Fruit fly (Drosophila melanogaster) whole organism, embryonic: ENCODE data around the gene CG31161.
A peak's percentile ranks its signal among the peaks of the same experiment; 100 is the strongest.

Source experiments
- ATbp ChIP-seq: fragments of 200-800 bp; sonication (Bioruptor generic); optimal IDR thresholded peaks from 2 replicates; lab custom pipeline; 2017; ENCODE audit warnings: missing biosample characterization, mild to moderate bottlenecking, missing genetic modification characterization, missing genetic modification reagents
- Asciz ChIP-seq: fragments of 200-800 bp; sonication (Bioruptor generic); optimal IDR thresholded peaks from 2 replicates; lab custom pipeline; 2017; ENCODE audit warnings: missing biosample characterization, mild to moderate bottlenecking, missing genetic modification characterization, missing genetic modification reagents
- B-H2 ChIP-seq: fragments of 200-800 bp; sonication (Bioruptor generic); optimal IDR thresholded peaks from 2 replicates; lab custom pipeline; 2018; ENCODE audit warnings: missing biosample characterization, mild to moderate bottlenecking, missing genetic modification characterization
- CG10321 ChIP-seq: fragments of 200-800 bp; sonication (Bioruptor generic); IDR thresholded peaks from 2 replicates; pipeline ENCODE4 v1.3.6; 2022; ENCODE audit warnings: missing biosample characterization, missing genetic modification characterization
- CG11247 ChIP-seq: fragments of 200-800 bp; sonication (Bioruptor generic); IDR thresholded peaks from 2 replicates; pipeline ENCODE4 v1.3.6; 2022; ENCODE audit warnings: missing biosample characterization, missing genetic modification characterization
- CG11398 ChIP-seq: fragments of 200-800 bp; sonication (Bioruptor generic); optimal IDR thresholded peaks from 2 replicates; lab custom pipeline; 2016; ENCODE audit warnings: missing biosample characterization, missing genetic modification characterization
- CG1233 ChIP-seq: fragments of 200-800 bp; sonication (Bioruptor generic); optimal IDR thresholded peaks from 4 replicates; lab custom pipeline; 2018; ENCODE audit warnings: missing biosample characterization, mild to moderate bottlenecking, missing genetic modification characterization
- CG12391 ChIP-seq: fragments of 200-800 bp; sonication (Bioruptor generic); optimal IDR thresholded peaks from 3 replicates; lab custom pipeline; 2018; ENCODE audit warnings: missing biosample characterization, mild to moderate bottlenecking, missing genetic modification characterization, moderate library complexity
- CG1529 ChIP-seq: fragments of 200-800 bp; sonication (Bioruptor generic); optimal IDR thresholded peaks from 3 replicates; lab custom pipeline; 2018; ENCODE audit warnings: missing biosample characterization, missing genetic modification characterization
- CG15696 ChIP-seq: fragments of 200-800 bp; sonication (Bioruptor generic); optimal IDR thresholded peaks from 2 replicates; lab custom pipeline; 2019; ENCODE audit warnings: missing biosample characterization, mild to moderate bottlenecking, missing genetic modification characterization, moderate library complexity
- CG1603 ChIP-seq: fragments of 200-800 bp; sonication (Bioruptor generic); optimal IDR thresholded peaks from 2 replicates; lab custom pipeline; 2019; ENCODE audit warnings: missing biosample characterization, mild to moderate bottlenecking, missing genetic modification characterization, moderate library complexity
- CG17568 ChIP-seq: fragments of 200-800 bp; sonication (Bioruptor generic); optimal IDR thresholded peaks from 2 replicates; lab custom pipeline; 2018; ENCODE audit warnings: missing biosample characterization, mild to moderate bottlenecking, missing genetic modification characterization, moderate library complexity
- CG1832 ChIP-seq: fragments of 200-800 bp; sonication (Bioruptor generic); optimal IDR thresholded peaks from 2 replicates; lab custom pipeline; 2017; ENCODE audit warnings: missing biosample characterization, mild to moderate bottlenecking, missing genetic modification characterization, inconsistent platforms
- CG18619 ChIP-seq: fragments of 200-800 bp; sonication (Bioruptor generic); optimal IDR thresholded peaks from 3 replicates; lab custom pipeline; 2017; ENCODE audit warnings: missing biosample characterization, mild to moderate bottlenecking, missing genetic modification characterization
- CG2199 ChIP-seq: fragments of 200-800 bp; sonication (Bioruptor generic); IDR thresholded peaks from 3 replicates; pipeline ENCODE4 v1.3.6; 2022; ENCODE audit warnings: missing biosample characterization, missing genetic modification characterization
- CG30020 ChIP-seq: fragments of 200-800 bp; optimal IDR thresholded peaks from 2 replicates; lab custom pipeline; 2019; ENCODE audit warnings: missing biosample characterization, mild to moderate bottlenecking, missing genetic modification characterization, moderate library complexity
- CG3065 ChIP-seq: fragments of 200-800 bp; sonication (Bioruptor generic); optimal IDR thresholded peaks from 2 replicates; lab custom pipeline; 2016; ENCODE audit warnings: missing biosample characterization, missing genetic modification characterization
- CG3163 ChIP-seq: fragments of 200-800 bp; sonication (Bioruptor generic); optimal IDR thresholded peaks from 3 replicates; lab custom pipeline; 2016; ENCODE audit warnings: missing biosample characterization, missing genetic modification characterization
- CG3281 ChIP-seq: fragments of 200-800 bp; sonication (Bioruptor generic); optimal IDR thresholded peaks from 3 replicates; lab custom pipeline; 2017; ENCODE audit warnings: missing biosample characterization, mild to moderate bottlenecking, missing genetic modification characterization
- CG34224 ChIP-seq: fragments of 200-800 bp; sonication (Bioruptor generic); IDR thresholded peaks from 3 replicates; pipeline ENCODE4 v1.3.6; 2022; ENCODE audit warnings: missing biosample characterization, missing genetic modification characterization; ENCODE audit not compliant: partially characterized antibody
- CG34422 ChIP-seq: fragments of 200-800 bp; sonication (Bioruptor generic); IDR thresholded peaks from 3 replicates; pipeline ENCODE4 v1.3.6; 2022; ENCODE audit warnings: missing biosample characterization, missing genetic modification characterization
- CG4617 ChIP-seq: fragments of 200-800 bp; sonication (Bioruptor generic); optimal IDR thresholded peaks from 3 replicates; lab custom pipeline; 2016; ENCODE audit warnings: missing biosample characterization, missing genetic modification characterization, borderline replicate concordance
- CG6689 ChIP-seq: fragments of 200-800 bp; sonication (Bioruptor generic); IDR thresholded peaks from 2 replicates; pipeline ENCODE4 v1.3.6; 2022; ENCODE audit warnings: missing biosample characterization, missing genetic modification characterization
- CG7839 ChIP-seq: fragments of 200-800 bp; sonication (Bioruptor generic); optimal IDR thresholded peaks from 3 replicates; lab custom pipeline; 2018; ENCODE audit warnings: missing biosample characterization, mild to moderate bottlenecking, missing genetic modification characterization, moderate library complexity
- CG8765 ChIP-seq: fragments of 200-800 bp; sonication (Bioruptor generic); IDR thresholded peaks from 2 replicates; pipeline ENCODE4 v1.3.6; 2022; ENCODE audit warnings: missing biosample characterization, missing genetic modification characterization
- CG9609 ChIP-seq: fragments of 200-800 bp; sonication (Bioruptor generic); optimal IDR thresholded peaks from 3 replicates; lab custom pipeline; 2016; ENCODE audit warnings: missing biosample characterization, missing genetic modification characterization
- Eip74EF ChIP-seq, 2 experiments: fragments of 200-800 bp in 1 of 2; fragments of >200 bp in 1 of 2; sonication (Bioruptor generic) in 1 of 2; optimal IDR thresholded peaks; 2 replicates each; lab custom pipeline; 2017 to 2019; ENCODE audit warnings: missing biosample characterization in 2 of 2, missing genetic modification characterization in 2 of 2, mild to moderate bottlenecking in 1 of 2, moderate library complexity in 1 of 2
- H2.0 ChIP-seq: fragments of 200-800 bp; sonication (Bioruptor generic); IDR thresholded peaks from 2 replicates; pipeline ENCODE4 v1.3.6; 2022; ENCODE audit warnings: missing biosample characterization, missing genetic modification characterization
- Jarid2 ChIP-seq: fragments of 200-800 bp; sonication (Bioruptor generic); optimal IDR thresholded peaks from 3 replicates; lab custom pipeline; 2017; ENCODE audit warnings: mild to moderate bottlenecking, missing biosample characterization, missing genetic modification reagents, missing genetic modification characterization
- Lhr ChIP-seq: fragments of 200-800 bp; sonication (Bioruptor generic); optimal IDR thresholded peaks from 3 replicates; lab custom pipeline; 2017; ENCODE audit warnings: mild to moderate bottlenecking, missing biosample characterization, missing genetic modification reagents, missing genetic modification characterization
- Lpt ChIP-seq: fragments of >200 bp; optimal IDR thresholded peaks from 2 replicates; lab custom pipeline; 2018; ENCODE audit warnings: missing biosample characterization, missing genetic modification characterization
- Sry-δ ChIP-seq: fragments of 200-800 bp; sonication (Bioruptor generic); optimal IDR thresholded peaks from 2 replicates; lab custom pipeline; 2016; ENCODE audit warnings: missing biosample characterization, missing genetic modification characterization
- Ssrp ChIP-seq: fragments of 200-800 bp; sonication (Bioruptor generic); optimal IDR thresholded peaks from 2 replicates; lab custom pipeline; 2018; ENCODE audit warnings: missing biosample characterization, mild to moderate bottlenecking, missing genetic modification characterization, moderate library complexity
- Taf1 ChIP-seq: fragments of 200-800 bp; sonication (Bioruptor generic); IDR thresholded peaks from 2 replicates; pipeline ENCODE4 v1.3.6; 2022; ENCODE audit warnings: missing biosample characterization, missing genetic modification characterization
- Xbp1 ChIP-seq: fragments of 200-800 bp; sonication (Bioruptor generic); optimal IDR thresholded peaks from 3 replicates; lab custom pipeline; 2016; ENCODE audit warnings: missing biosample characterization, mild to moderate bottlenecking, missing genetic modification characterization
- Xrp1 ChIP-seq: fragments of 200-800 bp; sonication (Bioruptor generic); IDR thresholded peaks from 2 replicates; pipeline ENCODE4 v1.3.6; 2022; ENCODE audit warnings: missing biosample characterization, missing genetic modification characterization
- ac ChIP-seq: fragments of 200-800 bp; sonication (Bioruptor generic); optimal IDR thresholded peaks from 3 replicates; lab custom pipeline; 2017; ENCODE audit warnings: missing biosample characterization, mild to moderate bottlenecking, missing genetic modification characterization
- aop ChIP-seq: fragments of 200-800 bp; sonication (Bioruptor generic); IDR thresholded peaks from 2 replicates; pipeline ENCODE4 v1.3.6; 2022; ENCODE audit warnings: missing biosample characterization, missing genetic modification characterization
- bsh ChIP-seq, 2 experiments: fragments of 200-800 bp; sonication (Bioruptor generic); optimal IDR thresholded peaks; 2 replicates each; lab custom pipeline; 2017 to 2018; ENCODE audit warnings: mild to moderate bottlenecking in 2 of 2, missing biosample characterization in 2 of 2, missing genetic modification characterization in 2 of 2, moderate library complexity in 1 of 2
- chm ChIP-seq: fragments of 200-800 bp; sonication (Bioruptor generic); IDR thresholded peaks from 2 replicates; pipeline ENCODE4 v1.3.6; 2022; ENCODE audit warnings: missing biosample characterization, missing genetic modification characterization
- en ChIP-seq: fragments of 200-800 bp; sonication (Bioruptor generic); optimal IDR thresholded peaks from 2 replicates; lab custom pipeline; 2016; ENCODE audit warnings: missing biosample characterization, missing genetic modification characterization
- ham ChIP-seq: fragments of 200-800 bp; sonication (Bioruptor generic); IDR thresholded peaks from 2 replicates; pipeline ENCODE4 v1.3.6; 2022; ENCODE audit warnings: missing biosample characterization, missing genetic modification characterization
- nom ChIP-seq: fragments of 200-800 bp; sonication (Bioruptor generic); optimal IDR thresholded peaks from 2 replicates; lab custom pipeline; 2017; ENCODE audit warnings: missing biosample characterization, missing genetic modification characterization, mild to moderate bottlenecking, moderate library complexity, missing genetic modification reagents
- phol ChIP-seq: fragments of 200-800 bp; sonication (Bioruptor generic); optimal IDR thresholded peaks from 3 replicates; lab custom pipeline; 2018; ENCODE audit warnings: missing biosample characterization, mild to moderate bottlenecking, missing genetic modification characterization, moderate library complexity
- repo ChIP-seq: fragments of 200-800 bp; sonication (Bioruptor generic); optimal IDR thresholded peaks from 2 replicates; lab custom pipeline; 2016; ENCODE audit warnings: missing biosample characterization, missing genetic modification characterization
- slbo ChIP-seq: fragments of 200-800 bp; sonication (Bioruptor generic); IDR thresholded peaks from 2 replicates; pipeline ENCODE4 v1.3.6; 2022; ENCODE audit warnings: missing biosample characterization, missing genetic modification characterization
- sob ChIP-seq: fragments of 200-800 bp; sonication (Bioruptor generic); IDR thresholded peaks from 2 replicates; pipeline ENCODE4 v1.3.6; 2022; ENCODE audit warnings: missing biosample characterization, missing genetic modification characterization
- tup ChIP-seq: fragments of 200-800 bp; sonication (Bioruptor generic); optimal IDR thresholded peaks from 2 replicates; lab custom pipeline; 2016; ENCODE audit warnings: missing biosample characterization, mild to moderate bottlenecking, missing genetic modification characterization, moderate library complexity
- zfh2 ChIP-seq: fragments of 200-800 bp; sonication (Bioruptor generic); optimal IDR thresholded peaks from 2 replicates; lab custom pipeline; 2016; ENCODE audit warnings: missing biosample characterization, missing genetic modification characterization

The CG31161 gene

DNA sequence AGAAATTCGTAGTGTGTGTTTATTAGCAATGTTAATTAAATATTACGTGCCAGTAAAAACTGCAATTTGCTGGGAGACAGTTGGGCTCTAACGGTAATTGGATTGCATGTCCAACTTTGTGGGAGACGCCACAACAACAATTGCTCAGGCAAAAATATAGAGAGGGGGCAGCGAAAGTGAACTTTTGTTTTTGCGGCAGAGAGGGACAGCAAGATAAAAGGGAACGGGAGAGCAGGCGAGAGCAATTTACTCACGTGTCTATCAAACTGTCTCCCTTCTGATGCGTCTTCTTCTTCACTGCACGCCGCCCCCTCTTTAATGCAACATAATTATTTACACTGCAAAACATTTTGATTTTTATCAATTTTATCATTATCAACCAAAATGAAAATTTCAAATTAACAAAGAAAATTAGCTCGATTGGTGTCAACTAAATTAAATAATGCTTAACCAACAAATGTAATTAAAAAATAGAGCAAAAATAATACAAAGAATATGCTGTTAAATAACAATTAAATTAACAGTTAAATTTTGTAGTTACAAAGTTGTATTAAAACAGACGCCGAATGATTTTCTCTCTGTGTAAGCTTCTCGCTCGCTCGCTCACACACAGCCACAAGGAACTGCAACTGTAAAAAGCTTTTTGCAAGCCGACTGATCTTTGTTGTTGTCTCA, 51.1 kb downstream of the CG31161 start (continued):
- no peak for TF ChIP-seq CG1832
- peak; percentile 12 for TF ChIP-seq CG4617 (GFP tag; lab: Kevin White, UChicago)
- peak; percentile 66 for TF ChIP-seq CG11398
- TF ChIP-seq Taf1 (GFP tag; lab: Robert Waterston, UW) = 0 out of 2 replicates have a peak, but pooled peaks have one; percentile 32
- no peak for TF ChIP-seq Lpt
- TF ChIP-seq CG34224 (GFP tag; lab: Robert Waterston, UW) = no peak
- peak; percentile 88 for TF ChIP-seq CG1233
- peak; percentile 2 for TF ChIP-seq repo (GFP tag; lab: Kevin White, UChicago)
- TF ChIP-seq CG11247 (GFP tag; lab: Robert Waterston, UW) = 0 out of 2 replicates have a peak, but pooled peaks have one; percentile 30
- TF ChIP-seq CG6689 (GFP tag; lab: Robert Waterston, UW) = peak; percentile 90
- TF ChIP-seq ATbp (GFP tag; lab: Kevin White, UChicago) = peak; percentile 77
- TF ChIP-seq ac = no peak
- peak in 1 of 2 experiments; percentile 76 for TF ChIP-seq Eip74EF (GFP tag; optimal IDR thresholded peaks at IDR 0.05; lab: Kevin White, UChicago)
- TF ChIP-seq CG9609 (GFP tag; lab: Kevin White, UChicago) = peak; percentile 66
- TF ChIP-seq Lhr = peak; percentile 52
- peak; percentile 60 for TF ChIP-seq CG3281
- TF ChIP-seq CG10321 (GFP tag; lab: Robert Waterston, UW) = peak; percentile 15; the same call in 1 of the 2 replicates
- peak; percentile 91 for TF ChIP-seq CG15696
- TF ChIP-seq CG3163 (GFP tag; lab: Kevin White, UChicago) = peak; percentile 22
- peak; percentile 50 for TF ChIP-seq CG30020 (tag; lab: Kevin White, UChicago)
- TF ChIP-seq aop (GFP tag; lab: Robert Waterston, UW) = no peak
- peak; percentile 77 to 86 for TF ChIP-seq bsh (GFP tag; optimal IDR thresholded peaks at IDR 0.05; lab: Kevin White, UChicago)
- TF ChIP-seq CG2199 (GFP tag; lab: Robert Waterston, UW) = no peak
- TF ChIP-seq CG1529 = peak; percentile 79
- TF ChIP-seq chm (GFP tag; lab: Robert Waterston, UW) = 0 out of 2 replicates have a peak, but pooled peaks have one; percentile 25
- TF ChIP-seq CG12391 = peak; percentile 88
- TF ChIP-seq Asciz (GFP tag; lab: Kevin White, UChicago) = peak; percentile 90
- TF ChIP-seq Sry-δ (GFP tag; lab: Kevin White, UChicago) = peak; percentile 19
- TF ChIP-seq slbo (GFP tag; lab: Robert Waterston, UW) = peak; percentile 60
- TF ChIP-seq CG8765 (GFP tag; lab: Robert Waterston, UW) = no peak; the same call in 1 of the 2 replicates
- TF ChIP-seq Jarid2 (GFP tag; lab: Kevin White, UChicago) = peak; percentile 34
- peak; percentile 49 for TF ChIP-seq CG17568 (GFP tag; lab: Kevin White, UChicago)
- TF ChIP-seq sob (GFP tag; lab: Robert Waterston, UW) = peak; percentile 64
- peak; percentile 55 for TF ChIP-seq H2.0
- TF ChIP-seq CG1603 (tag; lab: Kevin White, UChicago) = peak; percentile 15
- TF ChIP-seq CG3065 (GFP tag; lab: Kevin White, UChicago) = peak; percentile 53
- TF ChIP-seq CG34422 (GFP tag; lab: Robert Waterston, UW) = peak; percentile 76
- TF ChIP-seq B-H2 (GFP tag; lab: Kevin White, UChicago) = no peak
- TF ChIP-seq phol (tag; lab: Kevin White, UChicago) = peak; percentile 97
- TF ChIP-seq nom (GFP tag; lab: Kevin White, UChicago) = peak; percentile 84
- TF ChIP-seq CG7839 (tag; lab: Kevin White, UChicago) = peak; percentile 94
- no peak for TF ChIP-seq zfh2 (GFP tag; lab: Kevin White, UChicago)
- peak; percentile 77 for TF ChIP-seq Xbp1 (GFP tag; lab: Kevin White, UChicago)
- TF ChIP-seq CG18619 (GFP tag; lab: Kevin White, UChicago) = peak; percentile 69
- TF ChIP-seq tup (GFP tag; lab: Kevin White, UChicago) = no peak
- TF ChIP-seq Ssrp = peak; percentile 90
- peak; percentile 85 for TF ChIP-seq Xrp1 (GFP tag; lab: Robert Waterston, UW)
- no peak for TF ChIP-seq ham (GFP tag; lab: Robert Waterston, UW)
- no peak for TF ChIP-seq en (GFP tag; lab: Kevin White, UChicago)
